Worm (Caenorhabditis elegans) whole organism, L1 larva: Measurements from ENCODE around the gene ctg-2.
A peak's percentile ranks its signal among the peaks of the same experiment; 100 is the strongest.

ENCODE experiments used
- C04F5.9 ChIP-seq: sonication (generic microtip); optimal IDR thresholded peaks from 2 replicates; lab custom pipeline; 2016; ENCODE audit warnings: missing genetic modification characterization, missing compliant biosample characterization
- Y116A8C.19 ChIP-seq: sonication (generic microtip); optimal IDR thresholded peaks from 2 replicates; lab custom pipeline; 2016; ENCODE audit warnings: missing compliant biosample characterization, missing genetic modification characterization, borderline replicate concordance
- aly-2 ChIP-seq: fragments of 150-350 bp; optimal IDR thresholded peaks from 2 replicates; lab custom pipeline; 2014; ENCODE audit warnings: missing biosample characterization, missing genetic modification characterization
- blmp-1 ChIP-seq: fragments of 150-350 bp; optimal IDR thresholded peaks from 2 replicates; lab custom pipeline; 2014; ENCODE audit warnings: missing biosample characterization, missing genetic modification characterization
- ces-1 ChIP-seq: fragments of 150-350 bp; optimal IDR thresholded peaks from 2 replicates; lab custom pipeline; 2014; ENCODE audit warnings: missing biosample characterization, missing genetic modification reagents, missing genetic modification characterization
- dsc-1 ChIP-seq: sonication (generic microtip); optimal IDR thresholded peaks from 2 replicates; lab custom pipeline; 2016; ENCODE audit warnings: mild to moderate bottlenecking, missing genetic modification characterization, missing compliant biosample characterization
- efl-1 ChIP-seq, 4 experiments: fragments of 150-350 bp; optimal IDR thresholded peaks in 3 of 4; peaks in 1 of 4; 1 replicate in 1 of 4; 2 replicates in 3 of 4; lab custom pipeline; 2014; ENCODE audit warnings: missing biosample characterization in 2 of 4, missing genetic modification characterization in 2 of 4, missing genetic modification reagents in 2 of 4
- egl-27 ChIP-seq, 2 experiments: fragments of 150-350 bp in 1 of 2; sonication (generic microtip); optimal IDR thresholded peaks; 3 replicates each; lab custom pipeline; 2017 to 2018; ENCODE audit warnings: missing biosample characterization in 2 of 2, missing genetic modification characterization in 2 of 2, missing genetic modification reagents in 2 of 2
- elt-3 ChIP-seq, 6 experiments: fragments of 150-350 bp in 1 of 6; sonication (generic microtip); optimal IDR thresholded peaks; 2 replicates each; lab custom pipeline; 2017 to 2018; ENCODE audit warnings: missing biosample characterization in 6 of 6, missing genetic modification characterization in 6 of 6, inconsistent platforms in 1 of 6
- ets-5 ChIP-seq: fragments of 200-800 bp; sonication (Bioruptor generic); IDR thresholded peaks from 2 replicates; pipeline ENCODE4 v1.3.6; 2022; ENCODE audit warnings: missing genetic modification characterization, missing compliant biosample characterization
- fkh-10 ChIP-seq: sonication (generic microtip); optimal IDR thresholded peaks from 2 replicates; lab custom pipeline; 2017; ENCODE audit warnings: missing biosample characterization, missing genetic modification reagents, missing genetic modification characterization
- fkh-4 ChIP-seq: sonication (generic microtip); optimal IDR thresholded peaks from 2 replicates; lab custom pipeline; 2016; ENCODE audit warnings: missing compliant biosample characterization, missing genetic modification characterization, borderline replicate concordance
- fkh-8 ChIP-seq: sonication (generic microtip); optimal IDR thresholded peaks from 2 replicates; lab custom pipeline; 2016; ENCODE audit warnings: mild to moderate bottlenecking, missing genetic modification characterization, missing compliant biosample characterization
- fos-1 ChIP-seq: fragments of 150-350 bp; optimal IDR thresholded peaks from 2 replicates; lab custom pipeline; 2014; ENCODE audit warnings: missing biosample characterization, missing genetic modification characterization
- grh-1 ChIP-seq: fragments of 200-800 bp; sonication (Bioruptor generic); IDR thresholded peaks from 2 replicates; pipeline ENCODE4 v1.3.6; 2022; ENCODE audit warnings: missing genetic modification reagents, missing genetic modification characterization, missing compliant biosample characterization
- hlh-17 ChIP-seq: fragments of 200-800 bp; sonication (Bioruptor generic); optimal IDR thresholded peaks from 2 replicates; lab custom pipeline; 2018; ENCODE audit warnings: missing genetic modification characterization, mild to moderate bottlenecking, missing compliant biosample characterization, moderate library complexity, borderline replicate concordance
- lin-13 ChIP-seq: fragments of 150-350 bp; optimal IDR thresholded peaks from 2 replicates; lab custom pipeline; 2014; ENCODE audit warnings: missing biosample characterization, missing genetic modification reagents, missing genetic modification characterization
- lin-14 ChIP-seq: fragments of 200-800 bp; sonication (Bioruptor generic); optimal IDR thresholded peaks from 2 replicates; lab custom pipeline; 2018; ENCODE audit warnings: mild to moderate bottlenecking, missing genetic modification characterization, moderate library complexity, missing compliant biosample characterization
- lir-3 ChIP-seq: sonication (generic microtip); optimal IDR thresholded peaks from 2 replicates; lab custom pipeline; 2016; ENCODE audit warnings: mild to moderate bottlenecking, missing genetic modification characterization, moderate library complexity, missing compliant biosample characterization; ENCODE audit not compliant: poor library complexity
- lsy-2 ChIP-seq, 2 experiments: fragments of 150-350 bp; optimal IDR thresholded peaks; 2 replicates each; lab custom pipeline; 2014; ENCODE audit warnings: missing biosample characterization in 2 of 2, missing genetic modification characterization in 2 of 2
- mdl-1 ChIP-seq, 2 experiments: fragments of 150-350 bp; optimal IDR thresholded peaks; 2 replicates each; lab custom pipeline; 2014 to 2017; ENCODE audit warnings: missing biosample characterization in 2 of 2, missing genetic modification characterization in 2 of 2, inconsistent platforms in 1 of 2
- mef-2 ChIP-seq: fragments of 150-350 bp; optimal IDR thresholded peaks from 2 replicates; lab custom pipeline; 2014; ENCODE audit warnings: missing biosample characterization, missing genetic modification characterization
- nhr-11 ChIP-seq: fragments of 150-350 bp; optimal IDR thresholded peaks from 2 replicates; lab custom pipeline; 2014; ENCODE audit warnings: missing biosample characterization, missing genetic modification characterization
- nhr-12 ChIP-seq: sonication (generic microtip); optimal IDR thresholded peaks from 2 replicates; lab custom pipeline; 2017; ENCODE audit warnings: missing biosample characterization, missing genetic modification characterization
- nhr-19 ChIP-seq: fragments of 200-800 bp; sonication (Bioruptor generic); conservative IDR thresholded peaks from 2 replicates; pipeline ENCODE4 v1.3.6; 2022; ENCODE audit warnings: missing genetic modification characterization, missing compliant biosample characterization
- nhr-28 ChIP-seq: fragments of 150-350 bp; optimal IDR thresholded peaks from 2 replicates; lab custom pipeline; 2014; ENCODE audit warnings: missing biosample characterization, missing genetic modification characterization
- nhr-71 ChIP-seq: sonication (generic microtip); optimal IDR thresholded peaks from 2 replicates; lab custom pipeline; 2016; ENCODE audit warnings: mild to moderate bottlenecking, missing genetic modification characterization, moderate library complexity, missing compliant biosample characterization
- nhr-90 ChIP-seq: sonication (generic microtip); optimal IDR thresholded peaks from 2 replicates; lab custom pipeline; 2016; ENCODE audit warnings: mild to moderate bottlenecking, missing genetic modification characterization, missing compliant biosample characterization; ENCODE audit not compliant: poor library complexity
- pag-3 ChIP-seq: sonication (generic microtip); optimal IDR thresholded peaks from 2 replicates; lab custom pipeline; 2017; ENCODE audit warnings: missing genetic modification characterization, mild to moderate bottlenecking, missing compliant biosample characterization, antibody characterized with exemption, borderline replicate concordance; ENCODE audit not compliant: insufficient read depth
- pqm-1 ChIP-seq: sonication (generic microtip); optimal IDR thresholded peaks from 3 replicates; lab custom pipeline; 2017; ENCODE audit warnings: missing biosample characterization, missing genetic modification characterization
- rnt-1 ChIP-seq: sonication (generic microtip); optimal IDR thresholded peaks from 2 replicates; lab custom pipeline; 2016; ENCODE audit warnings: mild to moderate bottlenecking, missing genetic modification characterization, moderate library complexity, missing compliant biosample characterization
- skn-1 ChIP-seq: fragments of 150-350 bp; optimal IDR thresholded peaks from 2 replicates; lab custom pipeline; 2014; ENCODE audit warnings: missing biosample characterization, missing genetic modification characterization
- snpc-4 ChIP-seq: fragments of 150-350 bp; optimal IDR thresholded peaks from 2 replicates; lab custom pipeline; 2014; ENCODE audit warnings: missing biosample characterization, missing genetic modification characterization
- snu-23 ChIP-seq: sonication (generic microtip); optimal IDR thresholded peaks from 2 replicates; lab custom pipeline; 2016; ENCODE audit warnings: missing genetic modification characterization, missing compliant biosample characterization
- sup-37 ChIP-seq: fragments of 200-800 bp; sonication (Bioruptor generic); optimal IDR thresholded peaks from 2 replicates; lab custom pipeline; 2018; ENCODE audit warnings: mild to moderate bottlenecking, missing genetic modification characterization, missing compliant biosample characterization
- swsn-7 ChIP-seq: sonication (generic microtip); optimal IDR thresholded peaks from 2 replicates; lab custom pipeline; 2016; ENCODE audit warnings: missing genetic modification characterization, missing compliant biosample characterization
- tbx-2 ChIP-seq: sonication (generic microtip); optimal IDR thresholded peaks from 2 replicates; lab custom pipeline; 2016; ENCODE audit warnings: missing genetic modification characterization, missing compliant biosample characterization
- unc-62 ChIP-seq: fragments of 150-350 bp; optimal IDR thresholded peaks from 2 replicates; lab custom pipeline; 2014; ENCODE audit warnings: missing biosample characterization, missing genetic modification reagents, missing genetic modification characterization
- unc-98 ChIP-seq: fragments of 200-800 bp; sonication (Bioruptor generic); IDR thresholded peaks from 2 replicates; pipeline ENCODE4 v1.3.6; 2022; ENCODE audit warnings: missing genetic modification characterization, missing compliant biosample characterization
- xbp-1 ChIP-seq: sonication (generic microtip); optimal IDR thresholded peaks from 2 replicates; lab custom pipeline; 2016; ENCODE audit warnings: missing genetic modification characterization, missing compliant biosample characterization
- zag-1 ChIP-seq: fragments of 150-350 bp; optimal IDR thresholded peaks from 2 replicates; lab custom pipeline; 2014; ENCODE audit warnings: missing biosample characterization, missing genetic modification characterization
- zip-4 ChIP-seq: fragments of 200-800 bp; sonication (Bioruptor generic); optimal IDR thresholded peaks from 2 replicates; lab custom pipeline; 2018; ENCODE audit warnings: mild to moderate bottlenecking, missing genetic modification characterization, moderate library complexity, missing compliant biosample characterization
- ztf-4 ChIP-seq: fragments of 150-350 bp; optimal IDR thresholded peaks from 2 replicates; lab custom pipeline; 2014; ENCODE audit warnings: missing biosample characterization, missing genetic modification characterization

The ctg-2 gene

ce11 chrII:8488123-8488522 lies 26.7 kb upstream of the ctg-2 start:
- no peak for TF ChIP-seq ets-5 (GFP tag; lab: Robert Waterston, UW)
- no peak for TF ChIP-seq efl-1 (optimal IDR thresholded peaks at IDR 0.05; lab: Kevin White, UChicago)
- peak in 1 of 2 experiments; percentile 68 for TF ChIP-seq efl-1 (GFP tag; optimal IDR thresholded peaks at IDR 0.05 in 1 of 2; lab: Kevin White, UChicago)
- TF ChIP-seq fkh-8 (tag; lab: Kevin White, UChicago) = no peak
- no peak for TF ChIP-seq nhr-11
- TF ChIP-seq snu-23 (GFP tag; lab: Kevin White, UChicago) = no peak

DNA sequence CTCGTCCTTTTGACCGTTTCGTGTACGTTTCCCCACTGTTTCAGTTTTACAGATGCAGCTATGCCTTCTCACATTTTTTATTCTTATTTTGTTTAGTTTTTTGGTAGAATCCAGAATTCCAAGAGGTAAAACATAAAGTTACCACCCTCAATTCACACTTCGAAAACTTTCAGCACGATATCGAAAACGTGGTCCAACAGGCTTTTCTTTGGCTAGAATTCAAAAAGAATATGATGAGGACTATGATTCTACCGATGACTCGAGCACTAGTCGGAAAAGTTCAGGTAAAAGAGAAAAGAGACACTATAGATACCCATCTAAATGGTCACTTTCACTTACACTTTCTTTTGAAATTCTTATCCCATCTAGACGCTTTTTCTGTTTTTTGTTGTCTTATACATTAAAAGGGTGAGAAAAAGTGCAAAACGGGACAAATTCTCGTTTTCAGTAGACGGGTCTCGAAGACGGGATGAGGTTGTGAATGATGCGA lies 20.6 kb upstream of the ctg-2 start, which contains the start of gene M05D6.9:
M05D6.9 (plus strand) TSS at position 51 of the 490 bp plus-strand sequence.
- TF ChIP-seq blmp-1 (tag; lab: Kevin White, UChicago) (peak; percentile 64), fos-1 (tag; lab: Kevin White, UChicago) (no peak)

- TF ChIP-seq swsn-7 (no peak), nhr-19 (GFP tag; lab: Robert Waterston, UW) (0 out of 2 replicates have a peak, but pooled peaks have one; percentile 31), ces-1 (GFP tag; lab: Kevin White, UChicago) (no peak), lsy-2 (tag; optimal IDR thresholded peaks at IDR 0.05; lab: Kevin White, UChicago) (peak in 1 of 2 experiments; percentile 25), lin-14 (peak; percentile 74), rnt-1 (peak; percentile 56), efl-1 (optimal IDR thresholded peaks at IDR 0.05; lab: Kevin White, UChicago) (no peak), efl-1 (GFP tag; optimal IDR thresholded peaks at IDR 0.05 in 1 of 2; lab: Kevin White, UChicago) (peak in 1 of 2 experiments; percentile 58), nhr-71 (tag; lab: Kevin White, UChicago) (peak; percentile 28), unc-98 (no peak)
- TF ChIP-seq, all 84 proteins: peak for 6
Measured at ce11 chrII:8496184-8496583, 18.7 kb upstream of the ctg-2 start.

DNA sequence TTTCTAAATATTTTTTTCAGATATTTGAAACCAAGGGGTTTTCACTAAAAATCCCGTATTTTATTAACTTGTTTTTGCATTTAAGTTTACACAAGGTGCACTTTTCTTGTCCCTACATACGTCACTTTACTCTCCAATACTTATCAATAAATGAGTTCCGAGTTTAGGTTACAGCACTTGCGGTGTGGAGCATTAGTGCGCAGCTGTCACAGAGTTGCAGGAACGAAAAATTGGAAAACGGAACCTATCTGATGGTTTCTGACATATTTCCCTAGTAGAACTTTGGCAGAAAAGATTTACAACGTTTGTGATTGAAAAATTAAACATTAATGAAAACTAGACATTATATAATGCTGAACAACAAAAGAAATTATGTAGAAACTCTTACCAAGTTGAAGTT lies 16.7 kb upstream of the ctg-2 start:
- TF ChIP-seq grh-1 (GFP tag; lab: Robert Waterston, UW) = no peak
- no peak for TF ChIP-seq dsc-1 (tag; lab: Kevin White, UChicago)
- TF ChIP-seq zip-4 (GFP tag; lab: Kevin White, UChicago) = no peak
- no peak for TF ChIP-seq C04F5.9 (tag; lab: Kevin White, UChicago)
- TF ChIP-seq egl-27 (tag; optimal IDR thresholded peaks at IDR 0.05; lab: Kevin White, UChicago) = no peak
- no peak for TF ChIP-seq unc-62
- TF ChIP-seq ces-1 (GFP tag; lab: Kevin White, UChicago) = no peak
- no peak for TF ChIP-seq hlh-17 (GFP tag; lab: Kevin White, UChicago)
- no peak for TF ChIP-seq nhr-12 (tag; lab: Kevin White, UChicago)
- no peak for TF ChIP-seq mef-2 (tag; lab: Kevin White, UChicago)

DNA sequence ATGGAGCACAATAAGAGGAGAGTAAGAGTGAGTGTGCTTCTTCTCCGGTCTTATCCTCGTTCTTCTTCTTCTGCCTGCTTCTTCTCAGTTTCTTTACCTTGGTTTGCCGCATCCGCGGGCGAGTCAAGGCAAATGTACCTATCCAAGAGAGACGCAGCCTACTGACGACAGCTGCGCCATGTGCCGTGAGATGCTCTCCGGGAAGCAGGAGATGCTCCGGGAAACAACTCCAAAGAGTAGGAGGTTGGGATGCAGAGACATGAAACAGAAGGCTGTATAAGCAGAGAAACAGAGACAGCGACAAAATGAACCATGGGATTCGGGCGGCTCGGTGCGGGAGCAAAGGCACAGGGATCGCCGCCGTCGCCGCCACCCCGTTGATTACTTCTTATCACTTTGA lies 15.8 kb upstream of the ctg-2 start:
- no peak for TF ChIP-seq nhr-90 (tag; lab: Kevin White, UChicago)
- no peak for TF ChIP-seq skn-1 (tag; lab: Kevin White, UChicago)
- peak; percentile 73 for TF ChIP-seq nhr-71 (tag; lab: Kevin White, UChicago)
- peak; percentile 74 for TF ChIP-seq rnt-1
- no peak for TF ChIP-seq aly-2 (tag; lab: Kevin White, UChicago)
- no peak for TF ChIP-seq lir-3
- no peak for TF ChIP-seq fkh-10 (GFP tag; lab: Kevin White, UChicago)
- TF ChIP-seq mdl-1 (tag; optimal IDR thresholded peaks at IDR 0.05; lab: Kevin White, UChicago) = no peak
- TF ChIP-seq blmp-1 (tag; lab: Kevin White, UChicago) = no peak
- no peak for TF ChIP-seq elt-3 (tag; optimal IDR thresholded peaks at IDR 0.05; lab: Kevin White, UChicago)
- TF ChIP-seq sup-37 (GFP tag; lab: Kevin White, UChicago) = no peak
- peak in 1 of 2 experiments; percentile 34 for TF ChIP-seq lsy-2 (tag; optimal IDR thresholded peaks at IDR 0.05; lab: Kevin White, UChicago)
- peak; percentile 8 for TF ChIP-seq dsc-1 (tag; lab: Kevin White, UChicago)
- TF ChIP-seq xbp-1 = no peak
- TF ChIP-seq pag-3 = peak; percentile 55
- TF ChIP-seq zag-1 (tag; lab: Kevin White, UChicago) = no peak
- TF ChIP-seq snpc-4 (tag; lab: Kevin White, UChicago) = no peak
- TF ChIP-seq C04F5.9 (tag; lab: Kevin White, UChicago) = no peak
- no peak for TF ChIP-seq Y116A8C.19 (tag; lab: Kevin White, UChicago)
- TF ChIP-seq pqm-1 = no peak
- TF ChIP-seq ztf-4 (tag; lab: Kevin White, UChicago) = no peak
- TF ChIP-seq tbx-2 = peak; percentile 13
- peak; percentile 56 for TF ChIP-seq snu-23 (GFP tag; lab: Kevin White, UChicago)
- TF ChIP-seq nhr-28 (tag; lab: Kevin White, UChicago) = no peak
- no peak for TF ChIP-seq lin-13 (GFP tag; lab: Kevin White, UChicago)
- no peak for TF ChIP-seq fkh-4 (tag; lab: Kevin White, UChicago)
